Worm (Caenorhabditis elegans) whole organism, L3 larva: ENCODE results near the gene moc-5.

Experiments used
- R02D3.7 ChIP-seq: fragments of 150-350 bp; optimal IDR thresholded peaks from 2 replicates; lab custom pipeline; 2014; ENCODE audit warnings: missing biosample characterization, missing genetic modification characterization
- ceh-82 ChIP-seq: fragments of 150-350 bp; optimal IDR thresholded peaks from 2 replicates; lab custom pipeline; 2014; ENCODE audit warnings: missing biosample characterization, missing genetic modification characterization
- ceh-9 ChIP-seq: sonication (generic microtip); optimal IDR thresholded peaks from 2 replicates; lab custom pipeline; 2018; ENCODE audit warnings: missing biosample characterization, missing genetic modification characterization
- elt-1 ChIP-seq: fragments of 150-350 bp; optimal IDR thresholded peaks from 2 replicates; lab custom pipeline; 2014; ENCODE audit warnings: missing biosample characterization, missing genetic modification characterization
- hmg-11 ChIP-seq: sonication (generic microtip); optimal IDR thresholded peaks from 2 replicates; lab custom pipeline; 2016; ENCODE audit warnings: missing genetic modification characterization, missing compliant biosample characterization
- lin-39 ChIP-seq: fragments of 150-350 bp; optimal IDR thresholded peaks from 2 replicates; lab custom pipeline; 2018; ENCODE audit warnings: missing biosample characterization, missing genetic modification reagents, missing genetic modification characterization
- lsy-12 ChIP-seq: sonication (generic microtip); optimal IDR thresholded peaks from 2 replicates; lab custom pipeline; 2016; ENCODE audit warnings: mild to moderate bottlenecking, missing genetic modification characterization, missing compliant biosample characterization
- nhr-43 ChIP-seq: sonication (generic microtip); optimal IDR thresholded peaks from 2 replicates; lab custom pipeline; 2016; ENCODE audit warnings: mild to moderate bottlenecking, missing genetic modification characterization, missing compliant biosample characterization; ENCODE audit not compliant: poor library complexity, severe bottlenecking
- skn-1 ChIP-seq: fragments of 150-350 bp; optimal IDR thresholded peaks from 2 replicates; lab custom pipeline; 2014; ENCODE audit warnings: missing biosample characterization, missing genetic modification characterization
- snpc-4 ChIP-seq: fragments of 150-350 bp; optimal IDR thresholded peaks from 2 replicates; lab custom pipeline; 2014; ENCODE audit warnings: missing biosample characterization, missing genetic modification characterization
- unc-62 ChIP-seq: fragments of 150-350 bp; sonication (generic microtip); optimal IDR thresholded peaks from 4 replicates; lab custom pipeline; 2014; ENCODE audit warnings: missing biosample characterization, missing genetic modification reagents, missing genetic modification characterization

The moc-5 gene

DNA sequence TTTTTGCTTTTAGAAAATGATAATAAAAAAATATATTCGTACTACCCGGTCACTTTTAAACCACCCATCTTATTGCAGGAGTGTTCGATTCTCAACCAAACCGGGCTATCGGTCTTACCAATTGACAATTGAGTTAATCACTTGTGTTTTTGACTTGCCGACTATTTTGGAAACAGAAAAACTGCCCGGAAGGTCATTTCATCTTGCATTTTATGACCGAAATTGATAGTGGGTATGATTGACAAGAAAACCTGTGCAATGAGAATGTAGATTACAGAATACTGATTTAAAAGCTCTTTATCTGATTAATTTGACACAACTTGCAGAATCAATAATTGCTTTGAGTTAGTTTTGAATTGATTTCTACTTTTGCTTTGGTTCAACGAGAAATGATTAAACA lies 48.7 kb downstream of the moc-5 start, which contains the start of gene C07B5.2:
TSS of gene C07B5.2 (minus strand) at position 101 of the 400 bp plus-strand sequence.
- TF ChIP-seq R02D3.7, result no peak
- no peak for TF ChIP-seq ceh-82 (tag; lab: Kevin White, UChicago)
- no peak for TF ChIP-seq nhr-43 (tag; lab: Kevin White, UChicago)
- no peak for TF ChIP-seq hmg-11 (tag; lab: Kevin White, UChicago)
- no peak for TF ChIP-seq skn-1
- TF ChIP-seq lin-39 (tag; lab: Kevin White, UChicago), result no peak
- TF ChIP-seq ceh-9 (tag; lab: Kevin White, UChicago), result no peak
- TF ChIP-seq unc-62 (GFP tag; lab: Kevin White, UChicago), result no peak
- TF ChIP-seq snpc-4, result no peak

DNA sequence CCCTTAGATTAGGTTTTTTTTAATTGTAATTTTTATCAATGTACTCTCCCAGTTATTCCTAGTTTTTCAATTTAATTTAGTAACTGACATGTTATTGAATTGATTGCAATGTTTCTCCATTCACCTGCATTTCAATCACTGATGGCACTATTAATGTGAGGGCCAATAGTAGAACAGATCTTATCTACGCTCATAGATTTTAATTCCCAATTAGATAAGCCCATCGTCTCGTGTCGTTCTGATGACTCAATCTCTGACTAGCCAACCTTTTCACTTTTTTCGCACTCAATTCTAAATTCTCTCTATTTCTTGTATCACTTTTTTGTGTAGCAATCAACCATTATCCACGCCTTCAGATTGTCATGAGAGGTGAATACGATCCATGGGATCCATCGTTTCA lies 53.3 kb downstream of the moc-5 start:
- TF ChIP-seq elt-1 (tag; lab: Kevin White, UChicago) (peak; percentile 86), lsy-12 (no peak)
- TF ChIP-seq, all 47 proteins: peak for 1
